Fruit fly (Drosophila melanogaster) whole organism, adult: ENCODE measurements around the gene CG33795.

Experiments
- CG11617 ChIP-seq: fragments of 200-800 bp; sonication (Bioruptor generic); optimal IDR thresholded peaks from 2 replicates; lab custom pipeline; 2017; ENCODE audit warnings: mild to moderate bottlenecking, missing biosample characterization, missing genetic modification reagents, missing genetic modification characterization
- CG12768 ChIP-seq: fragments of 200-800 bp; sonication (Bioruptor generic); optimal IDR thresholded peaks from 2 replicates; lab custom pipeline; 2017; ENCODE audit warnings: missing biosample characterization, missing genetic modification characterization, mild to moderate bottlenecking, moderate library complexity, missing genetic modification reagents
- CG14711 ChIP-seq: fragments of 200-800 bp; sonication (Bioruptor generic); optimal IDR thresholded peaks from 2 replicates; lab custom pipeline; 2018; ENCODE audit warnings: missing biosample characterization, mild to moderate bottlenecking, missing genetic modification characterization, moderate library complexity
- CG1620 ChIP-seq: fragments of 200-800 bp; sonication (Bioruptor generic); optimal IDR thresholded peaks from 2 replicates; lab custom pipeline; 2016; ENCODE audit warnings: missing biosample characterization, missing genetic modification characterization
- CG33017 ChIP-seq: fragments of 200-800 bp; sonication (Bioruptor generic); optimal IDR thresholded peaks from 2 replicates; lab custom pipeline; 2018; ENCODE audit warnings: missing biosample characterization, mild to moderate bottlenecking, missing genetic modification characterization, moderate library complexity
- CG5204 ChIP-seq: fragments of 200-800 bp; sonication (Bioruptor generic); optimal IDR thresholded peaks from 2 replicates; lab custom pipeline; 2016; ENCODE audit warnings: missing biosample characterization, missing genetic modification characterization
- CG7045 ChIP-seq: fragments of 200-800 bp; sonication (Bioruptor generic); optimal IDR thresholded peaks from 2 replicates; lab custom pipeline; 2017; ENCODE audit warnings: missing biosample characterization, mild to moderate bottlenecking, missing genetic modification characterization
- CG7101 ChIP-seq: fragments of 200-800 bp; sonication (Bioruptor generic); optimal IDR thresholded peaks from 2 replicates; lab custom pipeline; 2018; ENCODE audit warnings: missing biosample characterization, mild to moderate bottlenecking, missing genetic modification characterization, moderate library complexity
- Clk ChIP-seq: fragments of 200-800 bp; sonication (Bioruptor generic); optimal IDR thresholded peaks from 2 replicates; lab custom pipeline; 2017; ENCODE audit warnings: missing biosample characterization, missing genetic modification characterization
- Crg-1 ChIP-seq: fragments of 200-800 bp; sonication (Bioruptor generic); optimal IDR thresholded peaks from 2 replicates; lab custom pipeline; 2016; ENCODE audit warnings: missing biosample characterization, missing genetic modification characterization
- Hr96 ChIP-seq: fragments of 200-800 bp; sonication (Bioruptor generic); optimal IDR thresholded peaks from 2 replicates; lab custom pipeline; 2016; ENCODE audit warnings: missing biosample characterization, missing genetic modification characterization
- Mnt ChIP-seq: fragments of 200-800 bp; sonication (Bioruptor generic); optimal IDR thresholded peaks from 2 replicates; lab custom pipeline; 2016; ENCODE audit warnings: missing biosample characterization, mild to moderate bottlenecking, missing genetic modification characterization
- bab1 ChIP-seq: fragments of 200-800 bp; sonication (Bioruptor generic); optimal IDR thresholded peaks from 3 replicates; lab custom pipeline; 2019; ENCODE audit warnings: missing biosample characterization, mild to moderate bottlenecking, missing genetic modification characterization, moderate library complexity
- cic ChIP-seq: fragments of 200-800 bp; sonication (Bioruptor generic); optimal IDR thresholded peaks from 2 replicates; lab custom pipeline; 2017; ENCODE audit warnings: missing biosample characterization, mild to moderate bottlenecking, missing genetic modification characterization, moderate library complexity
- cnc ChIP-seq, 2 experiments: fragments of >200 bp; optimal IDR thresholded peaks; 2 replicates each; lab custom pipeline; 2017
- kay ChIP-seq: fragments of 200-800 bp; sonication (Bioruptor generic); peaks from one replicate; lab custom pipeline; 2016; ENCODE audit warnings: missing biosample characterization, missing genetic modification characterization, borderline replicate concordance
- ovo ChIP-seq: fragments of 200-800 bp; sonication (Bioruptor generic); optimal IDR thresholded peaks from 2 replicates; lab custom pipeline; 2016; ENCODE audit warnings: missing biosample characterization, missing genetic modification characterization
- pad ChIP-seq: fragments of 200-800 bp; sonication (Bioruptor generic); optimal IDR thresholded peaks from 3 replicates; lab custom pipeline; 2017; ENCODE audit warnings: missing biosample characterization, missing genetic modification characterization, mild to moderate bottlenecking, moderate library complexity, missing genetic modification reagents
- tj ChIP-seq: fragments of 200-800 bp; sonication (Bioruptor generic); optimal IDR thresholded peaks from 3 replicates; lab custom pipeline; 2017; ENCODE audit warnings: missing biosample characterization, mild to moderate bottlenecking, missing genetic modification characterization, moderate library complexity
- toe ChIP-seq: fragments of 200-800 bp; sonication (Bioruptor generic); optimal IDR thresholded peaks from 2 replicates; lab custom pipeline; 2016; ENCODE audit warnings: missing biosample characterization, missing genetic modification characterization

Gene CG33795

dm6 chr3L:16168503-16169189, 2.5 kb downstream of the CG33795 start:
- no peak for TF ChIP-seq toe (GFP tag; lab: Kevin White, UChicago)
- TF ChIP-seq tj (GFP tag; lab: Kevin White, UChicago) = no peak
- no peak for TF ChIP-seq CG33017 (tag; lab: Kevin White, UChicago)
- no peak for TF ChIP-seq cnc (optimal IDR thresholded peaks at IDR 0.05; lab: Kevin White, UChicago)
- TF ChIP-seq CG1620 (GFP tag; lab: Kevin White, UChicago) = no peak
- TF ChIP-seq CG12768 (GFP tag; lab: Kevin White, UChicago) = no peak
- no peak for TF ChIP-seq Hr96 (GFP tag; lab: Kevin White, UChicago)
- TF ChIP-seq CG14711 (tag; lab: Kevin White, UChicago) = no peak
- no peak for TF ChIP-seq cic (GFP tag; lab: Kevin White, UChicago)
- TF ChIP-seq CG11617 (GFP tag; lab: Kevin White, UChicago) = no peak
- TF ChIP-seq CG5204 (GFP tag; lab: Kevin White, UChicago) = no peak
- TF ChIP-seq kay (GFP tag; lab: Kevin White, UChicago) = no peak
- TF ChIP-seq CG7045 = no peak
- no peak for TF ChIP-seq CG7101 (tag; lab: Kevin White, UChicago)

- TF ChIP-seq CG11617 (GFP tag; lab: Kevin White, UChicago) (no peak), CG5204 (GFP tag; lab: Kevin White, UChicago) (no peak), CG7101 (tag; lab: Kevin White, UChicago) (no peak), CG33017 (tag; lab: Kevin White, UChicago) (no peak), Mnt (GFP tag; lab: Kevin White, UChicago) (no peak), toe (GFP tag; lab: Kevin White, UChicago) (no peak), CG1620 (GFP tag; lab: Kevin White, UChicago) (no peak), CG7045 (no peak)
These were observed 3.3 kb downstream of the CG33795 start for dm6 chr3L:16167723-16168386.

dm6 chr3L:16166998-16167344, 4.2 kb downstream of the CG33795 start:
- TF ChIP-seq CG14711 (tag; lab: Kevin White, UChicago) (no peak), toe (GFP tag; lab: Kevin White, UChicago) (no peak), cic (GFP tag; lab: Kevin White, UChicago) (no peak), CG1620 (GFP tag; lab: Kevin White, UChicago) (no peak), CG5204 (GFP tag; lab: Kevin White, UChicago) (peak; percentile 11), kay (GFP tag; lab: Kevin White, UChicago) (peak; percentile 52), Crg-1 (GFP tag; lab: Kevin White, UChicago) (no peak), CG12768 (GFP tag; lab: Kevin White, UChicago) (no peak), tj (GFP tag; lab: Kevin White, UChicago) (no peak)

- TF ChIP-seq CG5204 (GFP tag; lab: Kevin White, UChicago) (no peak), Hr96 (GFP tag; lab: Kevin White, UChicago) (peak; percentile 17), CG14711 (tag; lab: Kevin White, UChicago) (no peak), Clk (GFP tag; lab: Kevin White, UChicago) (no peak), CG7045 (no peak), tj (GFP tag; lab: Kevin White, UChicago) (peak; percentile 65), CG33017 (tag; lab: Kevin White, UChicago) (no peak), ovo (GFP tag; lab: Kevin White, UChicago) (no peak), CG1620 (GFP tag; lab: Kevin White, UChicago) (no peak)
These were observed 4.8 kb downstream of the CG33795 start for dm6 chr3L:16166217-16166997.

dm6 chr3L:16165356-16166168, 5.6 kb downstream of the CG33795 start:
- TF ChIP-seq CG1620 (GFP tag; lab: Kevin White, UChicago) (no peak), CG14711 (tag; lab: Kevin White, UChicago) (peak; percentile 0), Mnt (GFP tag; lab: Kevin White, UChicago) (no peak), cnc (optimal IDR thresholded peaks at IDR 0.05; lab: Kevin White, UChicago) (no peak), toe (GFP tag; lab: Kevin White, UChicago) (no peak), CG33017 (tag; lab: Kevin White, UChicago) (no peak), CG7101 (tag; lab: Kevin White, UChicago) (no peak), tj (GFP tag; lab: Kevin White, UChicago) (peak; percentile 17), cic (GFP tag; lab: Kevin White, UChicago) (no peak), Hr96 (GFP tag; lab: Kevin White, UChicago) (no peak), Crg-1 (GFP tag; lab: Kevin White, UChicago) (no peak), kay (GFP tag; lab: Kevin White, UChicago) (peak; percentile 84), pad (no peak), Clk (GFP tag; lab: Kevin White, UChicago) (no peak), bab1 (GFP tag; lab: Kevin White, UChicago) (peak; percentile 8), CG11617 (GFP tag; lab: Kevin White, UChicago) (no peak), CG5204 (GFP tag; lab: Kevin White, UChicago) (no peak), CG7045 (no peak), CG12768 (GFP tag; lab: Kevin White, UChicago) (peak; percentile 27), ovo (GFP tag; lab: Kevin White, UChicago) (no peak)
